Worm (Caenorhabditis elegans): ENCODE measurements around the gene srbc-3.

Gene srbc-3

ce11 chrV:3333334-3333733, 25.1 kb downstream of the srbc-3 start, which contains the start of gene C17B7.5:
TSS of gene C17B7.5 (plus strand) at chrV:3333634.
- TF ChIP-seq tbx-8 (GFP tag; optimal IDR thresholded peaks at IDR 0.05) (no peak), elt-3 (tag; optimal IDR thresholded peaks at IDR 0.05) (no peak), lin-13 (tag; optimal IDR thresholded peaks at IDR 0.05) (no peak), hlh-1 (tag; optimal IDR thresholded peaks at IDR 0.05) (no peak), ceh-43 (GFP tag; optimal IDR thresholded peaks at IDR 0.05) (no peak), elt-1 (tag; optimal IDR thresholded peaks at IDR 0.05; ENCODE audit: borderline replicate concordance, insufficient read depth) (no peak), lin-32 (GFP tag; optimal IDR thresholded peaks at IDR 0.05) (no peak), bed-3 (GFP tag; optimal IDR thresholded peaks at IDR 0.05) (no peak)

DNA sequence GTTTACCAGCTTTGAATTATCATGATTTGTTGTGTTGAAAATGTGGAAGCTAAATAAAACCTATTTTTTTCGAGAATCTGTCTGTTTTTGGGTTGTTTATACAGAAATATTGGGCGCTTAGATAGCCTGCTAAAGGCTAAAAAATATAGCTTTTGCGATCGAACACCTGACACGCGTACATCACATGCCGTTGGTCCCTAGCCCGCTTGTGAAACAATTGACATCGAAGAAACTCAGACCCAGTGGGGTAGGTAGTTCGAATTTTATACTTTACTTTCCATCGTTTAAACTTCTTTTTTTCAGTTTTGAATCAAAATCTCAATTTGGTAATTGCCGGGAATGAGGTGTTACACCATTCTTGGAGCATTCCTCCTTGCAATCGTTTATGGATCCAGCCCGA, 30.7 kb downstream of the srbc-3 start, which contains the start of gene C17B7.4:
C17B7.4 (plus strand) TSS at position 301 of the 400 bp plus-strand sequence.
- TF ChIP-seq zip-8 (tag; optimal IDR thresholded peaks at IDR 0.05), result no peak
- no peak for TF ChIP-seq ceh-43 (GFP tag; optimal IDR thresholded peaks at IDR 0.05)
- TF ChIP-seq unc-120 (tag; optimal IDR thresholded peaks at IDR 0.05; ENCODE audit: poor library complexity, severe bottlenecking), result no peak

ce11 chrV:3341906-3342305, 33.6 kb downstream of the srbc-3 start, which contains the start of gene C17B7.10:
TSS of gene C17B7.10 (minus strand) at chrV:3342006.
- no peak for TF ChIP-seq mab-5 (tag; optimal IDR thresholded peaks at IDR 0.05)
- no peak for TF ChIP-seq elt-1 (tag; optimal IDR thresholded peaks at IDR 0.05; ENCODE audit: borderline replicate concordance, insufficient read depth)
- no peak for TF ChIP-seq nhr-12 (tag; optimal IDR thresholded peaks at IDR 0.05)
- TF ChIP-seq nhr-237 (tag; optimal IDR thresholded peaks at IDR 0.05), result no peak
- no peak for TF ChIP-seq cnd-1 (tag; optimal IDR thresholded peaks at IDR 0.05)
- no peak for TF ChIP-seq snpc-4 (tag; optimal IDR thresholded peaks at IDR 0.05)
- no peak for TF ChIP-seq nhr-28 (tag; optimal IDR thresholded peaks at IDR 0.05)
- no peak for TF ChIP-seq tbx-8 (GFP tag; optimal IDR thresholded peaks at IDR 0.05)
- TF ChIP-seq ceh-43 (GFP tag; optimal IDR thresholded peaks at IDR 0.05), result no peak
- TF ChIP-seq lin-13 (tag; optimal IDR thresholded peaks at IDR 0.05), result no peak
- no peak for TF ChIP-seq zip-8 (tag; optimal IDR thresholded peaks at IDR 0.05)
- no peak for TF ChIP-seq pha-4 (tag; optimal IDR thresholded peaks at IDR 0.05)
- TF ChIP-seq flh-1 (GFP tag; optimal IDR thresholded peaks at IDR 0.05), result no peak
- no peak for TF ChIP-seq elt-3 (tag; optimal IDR thresholded peaks at IDR 0.05)

DNA sequence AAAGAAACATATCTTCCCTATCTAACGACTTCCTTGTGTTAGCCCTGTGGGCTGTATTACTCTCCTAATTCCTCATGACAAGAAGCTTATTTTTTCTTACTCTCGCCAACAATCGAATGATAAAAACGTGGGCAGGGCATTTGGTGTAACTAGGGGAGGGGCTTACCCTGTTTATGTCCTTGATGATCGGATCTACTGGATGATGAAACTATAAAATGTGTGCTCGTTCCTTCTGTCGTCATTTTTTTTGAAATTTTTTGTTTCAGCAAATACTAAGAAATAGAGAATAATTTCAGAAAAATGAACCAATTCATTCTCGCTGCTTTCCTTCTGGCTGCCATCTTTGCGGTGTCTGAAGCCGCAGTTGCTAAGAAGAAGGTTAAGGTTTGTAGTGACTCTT, 34.2 kb downstream of the srbc-3 start, which contains the start of gene C17B7.3:
C17B7.3 (plus strand) TSS at position 301 of the 400 bp plus-strand sequence.
- no peak for TF ChIP-seq nhr-237 (tag; optimal IDR thresholded peaks at IDR 0.05)
- TF ChIP-seq unc-62 (GFP tag; optimal IDR thresholded peaks at IDR 0.05), result no peak
- no peak for TF ChIP-seq ham-2 (GFP tag; optimal IDR thresholded peaks at IDR 0.05)
- no peak for TF ChIP-seq nhr-12 (tag; optimal IDR thresholded peaks at IDR 0.05)
- no peak for TF ChIP-seq blmp-1 (tag; optimal IDR thresholded peaks at IDR 0.05)
- TF ChIP-seq pha-4 (tag; optimal IDR thresholded peaks at IDR 0.05), result no peak
- no peak for TF ChIP-seq nhr-28 (tag; optimal IDR thresholded peaks at IDR 0.05)
- TF ChIP-seq elt-1 (tag; optimal IDR thresholded peaks at IDR 0.05; ENCODE audit: borderline replicate concordance, insufficient read depth), result no peak
- TF ChIP-seq M03D4.4 (tag; optimal IDR thresholded peaks at IDR 0.05), result no peak
- no peak for TF ChIP-seq ceh-83 (GFP tag; optimal IDR thresholded peaks at IDR 0.05)
- no peak for TF ChIP-seq mls-2 (tag; optimal IDR thresholded peaks at IDR 0.05)
- TF ChIP-seq lin-13 (tag; optimal IDR thresholded peaks at IDR 0.05), result no peak
- no peak for TF ChIP-seq nhr-76 (tag; optimal IDR thresholded peaks at IDR 0.05)
- no peak for TF ChIP-seq nhr-2 (tag; optimal IDR thresholded peaks at IDR 0.05)
- TF ChIP-seq ztf-11 (tag; optimal IDR thresholded peaks at IDR 0.05), result no peak
- TF ChIP-seq lin-32 (GFP tag; optimal IDR thresholded peaks at IDR 0.05), result no peak
- no peak for TF ChIP-seq elt-3 (tag; optimal IDR thresholded peaks at IDR 0.05)
- TF ChIP-seq ces-1 (GFP tag; optimal IDR thresholded peaks at IDR 0.05), result no peak
- no peak for TF ChIP-seq lsy-2 (tag; optimal IDR thresholded peaks at IDR 0.05)

DNA sequence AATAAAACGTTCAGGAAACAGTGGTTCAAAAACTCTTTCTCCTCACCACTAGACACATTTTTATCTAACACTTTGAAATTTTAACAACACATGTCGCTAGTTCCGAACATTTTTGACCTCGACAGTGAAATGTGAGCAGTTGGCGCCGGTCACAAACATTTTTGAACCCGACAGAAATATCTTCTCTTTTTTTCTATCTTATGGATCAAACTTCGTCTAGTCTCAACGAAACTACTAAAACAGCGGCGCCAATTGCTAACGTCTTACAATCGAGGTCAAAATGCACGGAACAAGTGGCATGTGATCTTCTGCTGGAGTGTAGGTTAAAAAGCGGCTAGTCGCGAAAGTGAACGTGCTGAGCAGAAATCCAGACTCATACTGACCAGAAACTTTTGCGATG, 35.7 kb downstream of the srbc-3 start:
- TF ChIP-seq nhr-12 (tag; optimal IDR thresholded peaks at IDR 0.05), result no peak
- TF ChIP-seq nhr-28 (tag; optimal IDR thresholded peaks at IDR 0.05), result no peak
- no peak for TF ChIP-seq M03D4.4 (tag; optimal IDR thresholded peaks at IDR 0.05)
- TF ChIP-seq elt-3 (tag; optimal IDR thresholded peaks at IDR 0.05), result no peak
- no peak for TF ChIP-seq unc-62 (GFP tag; optimal IDR thresholded peaks at IDR 0.05)
- TF ChIP-seq nhr-76 (tag; optimal IDR thresholded peaks at IDR 0.05), result no peak
- no peak for TF ChIP-seq pha-4 (tag; optimal IDR thresholded peaks at IDR 0.05)
- no peak for TF ChIP-seq flh-1 (GFP tag; optimal IDR thresholded peaks at IDR 0.05)
- no peak for TF ChIP-seq mep-1 (tag; optimal IDR thresholded peaks at IDR 0.05)
- no peak for TF ChIP-seq ceh-39 (tag; optimal IDR thresholded peaks at IDR 0.05)
- TF ChIP-seq ceh-83 (GFP tag; optimal IDR thresholded peaks at IDR 0.05), result no peak
- TF ChIP-seq mab-5 (tag; optimal IDR thresholded peaks at IDR 0.05), result no peak
- TF ChIP-seq bed-3 (GFP tag; optimal IDR thresholded peaks at IDR 0.05), result no peak
- no peak for TF ChIP-seq lin-13 (tag; optimal IDR thresholded peaks at IDR 0.05)
- no peak for TF ChIP-seq ces-1 (GFP tag; optimal IDR thresholded peaks at IDR 0.05)
- TF ChIP-seq nhr-237 (tag; optimal IDR thresholded peaks at IDR 0.05), result no peak
- TF ChIP-seq hlh-1 (tag; optimal IDR thresholded peaks at IDR 0.05), result no peak
